Worm (Caenorhabditis elegans) whole organism, L2 larva: Measurements from ENCODE around the gene mam-4.

Source experiments
- C34F6.9 ChIP-seq: fragments of 150-350 bp; optimal IDR thresholded peaks from 2 replicates; lab custom pipeline; 2014; ENCODE audit warnings: missing biosample characterization, missing genetic modification characterization
- F13H6.1 ChIP-seq: sonication (generic microtip); optimal IDR thresholded peaks from 2 replicates; lab custom pipeline; 2016; ENCODE audit warnings: missing genetic modification characterization, missing compliant biosample characterization
- Y55F3AM.14 ChIP-seq: fragments of 200-800 bp; sonication (Bioruptor generic); optimal IDR thresholded peaks from 2 replicates; lab custom pipeline; 2018; ENCODE audit warnings: mild to moderate bottlenecking, missing genetic modification characterization, missing compliant biosample characterization
- ZK546.5 ChIP-seq: sonication (generic microtip); optimal IDR thresholded peaks from 2 replicates; lab custom pipeline; 2017; ENCODE audit warnings: missing biosample characterization, missing genetic modification characterization
- alr-1 ChIP-seq: fragments of 150-350 bp; optimal IDR thresholded peaks from 2 replicates; lab custom pipeline; 2014; ENCODE audit warnings: missing biosample characterization, missing genetic modification characterization
- aly-2 ChIP-seq: fragments of 150-350 bp; optimal IDR thresholded peaks from 2 replicates; lab custom pipeline; 2014; ENCODE audit warnings: missing biosample characterization, missing genetic modification characterization
- ama-1 ChIP-seq: fragments of 150-350 bp; optimal IDR thresholded peaks from 2 replicates; lab custom pipeline; 2018; ENCODE audit warnings: inconsistent platforms
- blmp-1 ChIP-seq: sonication (generic microtip); optimal IDR thresholded peaks from 2 replicates; lab custom pipeline; 2017; ENCODE audit warnings: missing genetic modification characterization, mild to moderate bottlenecking, missing compliant biosample characterization, antibody characterized with exemption, moderate library complexity; ENCODE audit not compliant: insufficient read depth
- ceh-82 ChIP-seq: fragments of 150-350 bp; optimal IDR thresholded peaks from 2 replicates; lab custom pipeline; 2014; ENCODE audit warnings: missing biosample characterization, missing genetic modification characterization
- crh-2 ChIP-seq: sonication (generic microtip); optimal IDR thresholded peaks from 2 replicates; lab custom pipeline; 2017; ENCODE audit warnings: missing biosample characterization, missing genetic modification characterization
- dmd-4 ChIP-seq: sonication (generic microtip); optimal IDR thresholded peaks from 2 replicates; lab custom pipeline; 2017; ENCODE audit warnings: missing biosample characterization, missing genetic modification characterization
- elt-1 ChIP-seq: fragments of 150-350 bp; optimal IDR thresholded peaks from 2 replicates; lab custom pipeline; 2014; ENCODE audit warnings: missing biosample characterization, missing genetic modification characterization
- elt-3 ChIP-seq: sonication (generic microtip); optimal IDR thresholded peaks from 2 replicates; lab custom pipeline; 2017; ENCODE audit warnings: missing biosample characterization, missing genetic modification characterization
- fos-1 ChIP-seq: fragments of 150-350 bp; optimal IDR thresholded peaks from 2 replicates; lab custom pipeline; 2014; ENCODE audit warnings: missing biosample characterization, missing genetic modification characterization
- gmeb-1 ChIP-seq: fragments of 150-350 bp; optimal IDR thresholded peaks from 2 replicates; lab custom pipeline; 2014; ENCODE audit warnings: missing biosample characterization, missing genetic modification characterization
- lin-11 ChIP-seq: fragments of 150-350 bp; sonication (generic microtip); optimal IDR thresholded peaks from 2 replicates; lab custom pipeline; 2014; ENCODE audit warnings: missing biosample characterization, missing genetic modification characterization, inconsistent platforms, mixed read lengths
- lin-13 ChIP-seq: fragments of 150-350 bp; optimal IDR thresholded peaks from 2 replicates; lab custom pipeline; 2014; ENCODE audit warnings: missing biosample characterization, missing genetic modification reagents, missing genetic modification characterization
- lsy-2 ChIP-seq, 2 experiments: fragments of 150-350 bp in 1 of 2; sonication (generic microtip) in 1 of 2; optimal IDR thresholded peaks; 2 replicates each; lab custom pipeline; 2014 to 2017; ENCODE audit warnings: missing biosample characterization in 2 of 2, missing genetic modification characterization in 2 of 2
- mab-5 ChIP-seq: fragments of 150-350 bp; optimal IDR thresholded peaks from 2 replicates; lab custom pipeline; 2014; ENCODE audit warnings: missing biosample characterization, missing genetic modification characterization
- mbf-1 ChIP-seq: sonication (generic microtip); optimal IDR thresholded peaks from 2 replicates; lab custom pipeline; 2017; ENCODE audit warnings: missing biosample characterization, missing genetic modification characterization
- mdl-1 ChIP-seq, 2 experiments: fragments of 150-350 bp in 1 of 2; sonication (generic microtip) in 1 of 2; optimal IDR thresholded peaks; 2 replicates each; lab custom pipeline; 2017; ENCODE audit warnings: missing biosample characterization in 2 of 2, missing genetic modification characterization in 2 of 2
- nhr-10 ChIP-seq: sonication (generic microtip); optimal IDR thresholded peaks from 2 replicates; lab custom pipeline; 2017; ENCODE audit warnings: missing biosample characterization, missing genetic modification characterization
- nhr-11 ChIP-seq: fragments of 150-350 bp; optimal IDR thresholded peaks from 2 replicates; lab custom pipeline; 2014; ENCODE audit warnings: missing biosample characterization, missing genetic modification characterization
- nhr-12 ChIP-seq: fragments of 150-350 bp; optimal IDR thresholded peaks from 2 replicates; lab custom pipeline; 2014; ENCODE audit warnings: missing biosample characterization, missing genetic modification characterization
- nhr-129 ChIP-seq: fragments of 150-350 bp; optimal IDR thresholded peaks from 2 replicates; lab custom pipeline; 2014; ENCODE audit warnings: missing biosample characterization, missing genetic modification characterization
- nhr-21 ChIP-seq: fragments of 150-350 bp; optimal IDR thresholded peaks from 2 replicates; lab custom pipeline; 2014; ENCODE audit warnings: missing biosample characterization, missing genetic modification characterization
- nhr-23 ChIP-seq: fragments of 150-350 bp; optimal IDR thresholded peaks from 2 replicates; lab custom pipeline; 2014; ENCODE audit warnings: missing biosample characterization, missing genetic modification reagents, missing genetic modification characterization
- nhr-237 ChIP-seq: fragments of 150-350 bp; optimal IDR thresholded peaks from 2 replicates; lab custom pipeline; 2014; ENCODE audit warnings: missing biosample characterization, missing genetic modification characterization
- nhr-6 ChIP-seq: fragments of 150-350 bp; optimal IDR thresholded peaks from 2 replicates; lab custom pipeline; 2014; ENCODE audit warnings: missing biosample characterization, missing genetic modification characterization
- peb-1 ChIP-seq: fragments of 150-350 bp; optimal IDR thresholded peaks from 2 replicates; lab custom pipeline; 2014; ENCODE audit warnings: missing biosample characterization, missing genetic modification characterization
- sma-3 ChIP-seq: sonication (generic microtip); optimal IDR thresholded peaks from 2 replicates; lab custom pipeline; 2016; ENCODE audit warnings: missing genetic modification reagents, missing genetic modification characterization, missing compliant biosample characterization
- sma-9 ChIP-seq, 2 experiments: fragments of 150-350 bp in 1 of 2; sonication (generic microtip) in 1 of 2; optimal IDR thresholded peaks; 2 replicates each; lab custom pipeline; 2014 to 2016; ENCODE audit warnings: missing genetic modification characterization in 2 of 2, mild to moderate bottlenecking in 1 of 2, missing biosample characterization in 1 of 2, missing compliant biosample characterization in 1 of 2, missing genetic modification reagents in 1 of 2, moderate library complexity in 1 of 2
- snpc-4 ChIP-seq: fragments of 150-350 bp; optimal IDR thresholded peaks from 2 replicates; lab custom pipeline; 2014; ENCODE audit warnings: missing biosample characterization, missing genetic modification characterization
- unc-55 ChIP-seq: fragments of 150-350 bp; sonication (generic microtip); optimal IDR thresholded peaks from 3 replicates; lab custom pipeline; 2014; ENCODE audit warnings: missing biosample characterization, missing genetic modification reagents, missing genetic modification characterization
- unc-62 ChIP-seq: fragments of 150-350 bp; optimal IDR thresholded peaks from 2 replicates; lab custom pipeline; 2014; ENCODE audit warnings: missing biosample characterization, missing genetic modification reagents, missing genetic modification characterization
- zag-1 ChIP-seq: fragments of 150-350 bp; optimal IDR thresholded peaks from 2 replicates; lab custom pipeline; 2014; ENCODE audit warnings: missing biosample characterization, missing genetic modification characterization
- ztf-1 ChIP-seq: fragments of 200-800 bp; sonication (Bioruptor generic); conservative IDR thresholded peaks from 2 replicates; pipeline ENCODE4 v1.3.6; 2022; ENCODE audit warnings: missing genetic modification characterization, missing compliant biosample characterization
- ztf-11 ChIP-seq: sonication (generic microtip); optimal IDR thresholded peaks from 2 replicates; lab custom pipeline; 2017; ENCODE audit warnings: missing biosample characterization, missing genetic modification characterization

Gene mam-4

DNA sequence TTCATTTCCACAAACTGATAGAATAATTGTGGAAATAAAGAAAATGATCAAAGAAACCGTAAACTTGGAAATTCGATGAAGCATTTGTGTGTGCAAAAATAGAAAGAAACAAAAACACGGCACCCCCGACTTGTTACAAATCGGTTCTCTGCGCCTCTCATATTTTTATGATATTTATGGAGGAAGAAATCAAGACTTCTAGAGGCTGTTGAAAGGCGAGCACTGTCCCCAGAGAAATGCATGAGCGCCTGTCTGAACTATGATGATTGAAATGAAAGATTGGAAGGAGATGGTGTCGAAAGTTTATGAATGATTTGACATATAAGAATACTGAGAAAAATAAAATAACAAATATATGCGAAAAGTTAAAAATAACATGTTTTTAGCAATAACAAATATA, 10.9 kb downstream of the mam-4 start, which contains the start of gene lgc-36:
TSS of gene lgc-36 (minus strand) at position 101 of the 400 bp plus-strand sequence.
- TF ChIP-seq lsy-2 (tag; optimal IDR thresholded peaks at IDR 0.05; lab: Kevin White, UChicago): no peak
- TF ChIP-seq dmd-4: no peak
- TF ChIP-seq nhr-237 (tag; lab: Kevin White, UChicago): no peak
- no peak for TF ChIP-seq blmp-1 (tag; lab: Kevin White, UChicago)
- no peak for TF ChIP-seq ama-1 (lab: Kevin White, UChicago)
- TF ChIP-seq lin-13 (GFP tag; lab: Kevin White, UChicago): no peak
- TF ChIP-seq sma-9 (GFP tag; optimal IDR thresholded peaks at IDR 0.05; lab: Kevin White, UChicago): no peak
- TF ChIP-seq sma-9 (tag; optimal IDR thresholded peaks at IDR 0.05; lab: Kevin White, UChicago): no peak
- TF ChIP-seq unc-55 (GFP tag; lab: Kevin White, UChicago): no peak
- no peak for TF ChIP-seq aly-2 (tag; lab: Kevin White, UChicago)
- TF ChIP-seq Y55F3AM.14 (GFP tag; lab: Kevin White, UChicago): no peak
- no peak for TF ChIP-seq nhr-12 (tag; lab: Kevin White, UChicago)
- no peak for TF ChIP-seq ztf-1 (GFP tag; lab: Robert Waterston, UW)
- TF ChIP-seq F13H6.1: no peak
- TF ChIP-seq elt-1 (tag; lab: Kevin White, UChicago): no peak

ce11 chrV:11260622-11261021, 12.7 kb downstream of the mam-4 start, which contains the start of gene F07B10.7:
Gene F07B10.7 (minus strand): TSS chrV:11260722.
- TF ChIP-seq ama-1 (lab: Kevin White, UChicago): no peak
- TF ChIP-seq F13H6.1: no peak
- TF ChIP-seq lin-11 (tag; lab: Kevin White, UChicago): no peak
- no peak for TF ChIP-seq nhr-11 (tag; lab: Kevin White, UChicago)
- TF ChIP-seq lin-13 (GFP tag; lab: Kevin White, UChicago): no peak
- TF ChIP-seq gmeb-1 (tag; lab: Kevin White, UChicago): no peak
- TF ChIP-seq ZK546.5 (tag; lab: Kevin White, UChicago): no peak
- TF ChIP-seq dmd-4: no peak
- no peak for TF ChIP-seq Y55F3AM.14 (GFP tag; lab: Kevin White, UChicago)
- no peak for TF ChIP-seq ztf-11 (tag; lab: Kevin White, UChicago)
- TF ChIP-seq mab-5 (tag; lab: Kevin White, UChicago): no peak
- no peak for TF ChIP-seq mdl-1 (tag; optimal IDR thresholded peaks at IDR 0.05; lab: Kevin White, UChicago)
- no peak for TF ChIP-seq elt-1 (tag; lab: Kevin White, UChicago)
- TF ChIP-seq peb-1 (tag; lab: Kevin White, UChicago): no peak

ce11 chrV:11263025-11263424, 15.1 kb downstream of the mam-4 start, which contains the start of gene F07B10.4:
Gene F07B10.4 (minus strand): TSS chrV:11263125.
- TF ChIP-seq nhr-23 (tag; lab: Kevin White, UChicago) (no peak), gmeb-1 (tag; lab: Kevin White, UChicago) (no peak), mdl-1 (tag; optimal IDR thresholded peaks at IDR 0.05; lab: Kevin White, UChicago) (no peak), sma-3 (GFP tag; lab: Kevin White, UChicago) (no peak), nhr-6 (tag; lab: Kevin White, UChicago) (no peak), zag-1 (tag; lab: Kevin White, UChicago) (no peak), ztf-11 (tag; lab: Kevin White, UChicago) (no peak), unc-62 (no peak), ceh-82 (no peak), blmp-1 (tag; lab: Kevin White, UChicago) (no peak)

- TF ChIP-seq elt-3 (no peak), snpc-4 (tag; lab: Kevin White, UChicago) (no peak), nhr-10 (no peak), dmd-4 (no peak), fos-1 (tag; lab: Kevin White, UChicago) (peak; percentile 83), nhr-23 (tag; lab: Kevin White, UChicago) (no peak), sma-9 (GFP tag; optimal IDR thresholded peaks at IDR 0.05; lab: Kevin White, UChicago) (peak; percentile 29), sma-9 (tag; optimal IDR thresholded peaks at IDR 0.05; lab: Kevin White, UChicago) (no peak)
These were observed 17.5 kb downstream of the mam-4 start, which contains the start of gene cln-3.1 for ce11 chrV:11265482-11265881. Gene cln-3.1 (minus strand): TSS chrV:11265652.

DNA sequence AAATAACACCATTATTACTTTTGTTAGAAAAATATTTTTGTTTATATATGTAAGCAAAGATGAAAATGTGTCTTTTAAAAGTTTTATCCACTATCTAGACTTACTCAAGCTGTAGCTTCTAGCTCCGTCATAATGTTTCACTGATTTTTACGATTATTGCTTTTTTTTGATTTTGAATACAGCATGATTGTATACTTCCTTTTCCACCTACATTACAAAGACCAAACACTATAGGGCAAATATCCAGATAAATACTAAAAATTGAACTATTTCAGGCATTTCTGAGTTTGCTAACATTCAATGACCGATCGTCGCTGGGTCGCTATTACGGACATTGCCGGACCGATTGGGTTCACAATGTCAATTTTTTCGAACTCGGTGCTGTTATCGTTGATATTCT, 18.7 kb downstream of the mam-4 start, which contains the start of gene str-116:
TSS of gene str-116 (plus strand) at position 301 of the 400 bp plus-strand sequence.
- TF ChIP-seq nhr-129: no peak
- no peak for TF ChIP-seq crh-2 (tag; lab: Kevin White, UChicago)
- TF ChIP-seq nhr-21: no peak
- no peak for TF ChIP-seq elt-1 (tag; lab: Kevin White, UChicago)
- no peak for TF ChIP-seq blmp-1 (tag; lab: Kevin White, UChicago)
- no peak for TF ChIP-seq sma-3 (GFP tag; lab: Kevin White, UChicago)
- no peak for TF ChIP-seq nhr-12 (tag; lab: Kevin White, UChicago)
- TF ChIP-seq nhr-237 (tag; lab: Kevin White, UChicago): no peak
- no peak for TF ChIP-seq ztf-1 (GFP tag; lab: Robert Waterston, UW)
- TF ChIP-seq alr-1 (tag; lab: Kevin White, UChicago): no peak
- no peak for TF ChIP-seq mdl-1 (tag; optimal IDR thresholded peaks at IDR 0.05; lab: Kevin White, UChicago)
- TF ChIP-seq C34F6.9 (tag; lab: Kevin White, UChicago): no peak
- TF ChIP-seq snpc-4 (tag; lab: Kevin White, UChicago): no peak
- no peak for TF ChIP-seq unc-62
- no peak for TF ChIP-seq sma-9 (GFP tag; optimal IDR thresholded peaks at IDR 0.05; lab: Kevin White, UChicago)
- no peak for TF ChIP-seq sma-9 (tag; optimal IDR thresholded peaks at IDR 0.05; lab: Kevin White, UChicago)
- TF ChIP-seq nhr-23 (tag; lab: Kevin White, UChicago): no peak
- TF ChIP-seq mbf-1 (tag; lab: Kevin White, UChicago): no peak
- TF ChIP-seq nhr-6 (tag; lab: Kevin White, UChicago): no peak
